Worm (Caenorhabditis elegans) whole organism, L4 larva: Measurements from ENCODE around the gene emb-27.
A peak's percentile ranks its signal among the peaks of the same experiment; 100 is the strongest.

Experiments
- F49E8.2 ChIP-seq: sonication (generic microtip); optimal IDR thresholded peaks from 2 replicates; lab custom pipeline; 2016; ENCODE audit warnings: missing compliant biosample characterization, mild to moderate bottlenecking, missing genetic modification characterization, borderline replicate concordance
- Y105C5A.15 ChIP-seq: fragments of 200-800 bp; sonication (Bioruptor generic); IDR thresholded peaks from 2 replicates; pipeline ENCODE4 v1.3.6; 2022; ENCODE audit warnings: missing genetic modification characterization, missing compliant biosample characterization
- Y48G9A.11 ChIP-seq: fragments of 200-800 bp; sonication (Bioruptor generic); IDR thresholded peaks from 2 replicates; pipeline ENCODE4 v1.3.6; 2022; ENCODE audit warnings: missing genetic modification reagents, missing genetic modification characterization, missing compliant biosample characterization
- aha-1 ChIP-seq: fragments of 150-350 bp; peaks from one replicate; lab custom pipeline; 2014; ENCODE audit warnings: missing biosample characterization, missing genetic modification characterization
- arid-1 ChIP-seq: fragments of 200-800 bp; sonication (Bioruptor generic); conservative IDR thresholded peaks from 2 replicates; pipeline ENCODE4 v1.3.6; 2022; ENCODE audit warnings: missing genetic modification reagents, missing genetic modification characterization, missing compliant biosample characterization
- attf-4 ChIP-seq: sonication (generic microtip); optimal IDR thresholded peaks from 3 replicates; lab custom pipeline; 2017; ENCODE audit warnings: missing biosample characterization, missing genetic modification characterization
- ceh-62 ChIP-seq: sonication (generic microtip); optimal IDR thresholded peaks from 2 replicates; lab custom pipeline; 2017; ENCODE audit warnings: missing biosample characterization, missing genetic modification characterization
- ces-1 ChIP-seq: fragments of 150-350 bp; sonication (generic microtip); optimal IDR thresholded peaks from 4 replicates; lab custom pipeline; 2014; ENCODE audit warnings: missing biosample characterization, missing genetic modification reagents, missing genetic modification characterization
- ctbp-1 ChIP-seq: fragments of 200-800 bp; sonication (Bioruptor generic); IDR thresholded peaks from 2 replicates; pipeline ENCODE4 v1.3.6; 2022; ENCODE audit warnings: missing genetic modification reagents, missing genetic modification characterization, missing compliant biosample characterization
- dmd-9 ChIP-seq: fragments of 200-800 bp; sonication (Bioruptor generic); IDR thresholded peaks from 2 replicates; pipeline ENCODE4 v1.3.6; 2022; ENCODE audit warnings: missing genetic modification reagents, missing genetic modification characterization, missing compliant biosample characterization
- egl-43 ChIP-seq: fragments of 200-800 bp; sonication (Bioruptor generic); IDR thresholded peaks from 2 replicates; pipeline ENCODE4 v1.3.6; 2022; ENCODE audit warnings: missing genetic modification reagents, missing genetic modification characterization, missing compliant biosample characterization
- fkh-10 ChIP-seq: fragments of 150-350 bp; optimal IDR thresholded peaks from 2 replicates; lab custom pipeline; 2014; ENCODE audit warnings: missing biosample characterization, missing genetic modification reagents, missing genetic modification characterization
- hlh-11 ChIP-seq: fragments of 200-800 bp; sonication (Bioruptor generic); optimal IDR thresholded peaks from 2 replicates; lab custom pipeline; 2018; ENCODE audit warnings: mild to moderate bottlenecking, missing genetic modification characterization, missing compliant biosample characterization
- lin-13 ChIP-seq: fragments of 150-350 bp; optimal IDR thresholded peaks from 2 replicates; lab custom pipeline; 2014; ENCODE audit warnings: missing biosample characterization, missing genetic modification reagents, missing genetic modification characterization
- lin-15B ChIP-seq: fragments of 150-350 bp; sonication (generic microtip); optimal IDR thresholded peaks from 3 replicates; lab custom pipeline; 2014; ENCODE audit warnings: missing biosample characterization, missing genetic modification characterization
- lin-38 ChIP-seq: fragments of 200-800 bp; sonication (Bioruptor generic); IDR thresholded peaks from 2 replicates; pipeline ENCODE4 v1.3.6; 2022; ENCODE audit warnings: missing genetic modification reagents, missing genetic modification characterization, missing compliant biosample characterization
- lir-3 ChIP-seq: sonication (generic microtip); optimal IDR thresholded peaks from 2 replicates; lab custom pipeline; 2016; ENCODE audit warnings: mild to moderate bottlenecking, missing genetic modification characterization, missing compliant biosample characterization
- lsy-2 ChIP-seq, 2 experiments: fragments of 150-350 bp in 1 of 2; sonication (generic microtip) in 1 of 2; optimal IDR thresholded peaks; 2 replicates each; lab custom pipeline; 2014 to 2017; ENCODE audit warnings: missing biosample characterization in 2 of 2, missing genetic modification characterization in 2 of 2
- mxl-2 ChIP-seq: fragments of 200-800 bp; sonication (Bioruptor generic); conservative IDR thresholded peaks from 2 replicates; pipeline ENCODE4 v1.3.6; 2022; ENCODE audit warnings: missing genetic modification reagents, missing genetic modification characterization, missing compliant biosample characterization
- nhr-10 ChIP-seq: fragments of 150-350 bp; optimal IDR thresholded peaks from 2 replicates; lab custom pipeline; 2014; ENCODE audit warnings: missing biosample characterization, missing genetic modification characterization
- nhr-102 ChIP-seq: sonication (generic microtip); optimal IDR thresholded peaks from 2 replicates; lab custom pipeline; 2016; ENCODE audit warnings: mild to moderate bottlenecking, missing genetic modification characterization, moderate library complexity, missing compliant biosample characterization
- nhr-28 ChIP-seq: fragments of 150-350 bp; optimal IDR thresholded peaks from 2 replicates; lab custom pipeline; 2014; ENCODE audit warnings: missing biosample characterization, missing genetic modification characterization
- nhr-41 ChIP-seq: fragments of 200-800 bp; sonication (Bioruptor generic); IDR thresholded peaks from 2 replicates; pipeline ENCODE4 v1.3.6; 2022; ENCODE audit warnings: missing genetic modification reagents, missing genetic modification characterization, missing compliant biosample characterization
- nhr-76 ChIP-seq: fragments of 150-350 bp; optimal IDR thresholded peaks from 2 replicates; lab custom pipeline; 2014; ENCODE audit warnings: missing biosample characterization, missing genetic modification characterization
- pqm-1 ChIP-seq: sonication (generic microtip); optimal IDR thresholded peaks from 2 replicates; lab custom pipeline; 2017; ENCODE audit warnings: missing biosample characterization, missing genetic modification characterization
- sdz-12 ChIP-seq: fragments of 200-800 bp; sonication (Bioruptor generic); optimal IDR thresholded peaks from 2 replicates; lab custom pipeline; 2018; ENCODE audit warnings: mild to moderate bottlenecking, missing genetic modification characterization, missing compliant biosample characterization
- unc-62 ChIP-seq, 3 experiments: fragments of 150-350 bp in 1 of 3; sonication (generic microtip); optimal IDR thresholded peaks in 2 of 3; peaks in 1 of 3; 1 replicate in 1 of 3; 2 replicates in 2 of 3; lab custom pipeline; 2014 to 2017; ENCODE audit warnings: missing biosample characterization in 3 of 3, missing genetic modification characterization in 3 of 3, missing genetic modification reagents in 3 of 3, missing genotype in 1 of 3
- zag-1 ChIP-seq: fragments of 150-350 bp; optimal IDR thresholded peaks from 2 replicates; lab custom pipeline; 2014; ENCODE audit warnings: missing biosample characterization, missing genetic modification characterization
- zfp-3 ChIP-seq: fragments of 200-800 bp; sonication (Bioruptor generic); conservative IDR thresholded peaks from 2 replicates; pipeline ENCODE4 v1.3.6; 2022; ENCODE audit warnings: missing genetic modification reagents, missing genetic modification characterization, missing compliant biosample characterization
- zip-11 ChIP-seq: fragments of 200-800 bp; sonication (Bioruptor generic); IDR thresholded peaks from 2 replicates; pipeline ENCODE4 v1.3.6; 2022; ENCODE audit warnings: missing genetic modification characterization, missing compliant biosample characterization
- zip-2 ChIP-seq: fragments of 150-350 bp; optimal IDR thresholded peaks from 2 replicates; lab custom pipeline; 2014; ENCODE audit warnings: missing biosample characterization, missing genetic modification characterization

emb-27 gene

ce11 chrII:8204039-8204438 lies 42.1 kb upstream of the emb-27 start, which contains the start of gene col-76:
col-76 (plus strand) TSS chrII:8204339.
- no peak for TF ChIP-seq ctbp-1 (GFP tag; lab: Robert Waterston, UW)
- TF ChIP-seq fkh-10 (GFP tag; lab: Kevin White, UChicago) = no peak
- no peak for TF ChIP-seq ceh-62 (tag; lab: Kevin White, UChicago)
- no peak for TF ChIP-seq attf-4 (tag; lab: Kevin White, UChicago)
- TF ChIP-seq ces-1 (GFP tag; lab: Kevin White, UChicago) = no peak
- TF ChIP-seq pqm-1 (tag; lab: Kevin White, UChicago) = no peak
- TF ChIP-seq mxl-2 (GFP tag; lab: Robert Waterston, UW) = no peak
- TF ChIP-seq zip-11 = no peak
- TF ChIP-seq egl-43 = no peak
- TF ChIP-seq zfp-3 (GFP tag; lab: Robert Waterston, UW) = no peak
- no peak for TF ChIP-seq Y105C5A.15 (GFP tag; lab: Robert Waterston, UW)
- no peak for TF ChIP-seq hlh-11
- no peak for TF ChIP-seq nhr-41
- no peak for TF ChIP-seq nhr-28
- TF ChIP-seq arid-1 (GFP tag; lab: Robert Waterston, UW) = no peak
- no peak for TF ChIP-seq zag-1
- TF ChIP-seq dmd-9 (GFP tag; lab: Robert Waterston, UW) = no peak
- TF ChIP-seq F49E8.2 (tag; lab: Kevin White, UChicago) = no peak

ce11 chrII:8199803-8200202 lies 37.8 kb upstream of the emb-27 start:
- no peak for TF ChIP-seq zip-2 (tag; lab: Kevin White, UChicago)
- TF ChIP-seq aha-1 = peak; percentile 78

ce11 chrII:8198503-8198902 lies 36.5 kb upstream of the emb-27 start, which contains the start of gene qua-1:
qua-1 (plus strand) TSS chrII:8198803.
- TF ChIP-seq aha-1 (no peak), nhr-10 (tag; lab: Kevin White, UChicago) (no peak), lin-13 (GFP tag; lab: Kevin White, UChicago) (no peak), nhr-41 (no peak), nhr-102 (no peak)
- TF ChIP-seq, all 104 proteins: peak for 0

- peak in 1 of 2 experiments; percentile 49 for TF ChIP-seq unc-62 (GFP tag; optimal IDR thresholded peaks at IDR 0.05 in 1 of 2; lab: Kevin White, UChicago)
- TF ChIP-seq unc-62 (tag; optimal IDR thresholded peaks at IDR 0.05; lab: Kevin White, UChicago) = no peak
- no peak for TF ChIP-seq ctbp-1 (GFP tag; lab: Robert Waterston, UW)
- TF ChIP-seq, all 104 proteins: peak for 1
Observed at ce11 chrII:8193922-8194321, 32.0 kb upstream of the emb-27 start.

- TF ChIP-seq lsy-2 (tag; optimal IDR thresholded peaks at IDR 0.05; lab: Kevin White, UChicago) (no peak), nhr-76 (tag; lab: Kevin White, UChicago) (no peak), sdz-12 (no peak), lin-13 (GFP tag; lab: Kevin White, UChicago) (no peak), Y48G9A.11 (no peak), lir-3 (tag; lab: Kevin White, UChicago) (no peak), lin-15B (tag; lab: Kevin White, UChicago) (no peak)
Observed at ce11 chrII:8193126-8193525, 31.2 kb upstream of the emb-27 start, which contains the start of gene T05C12.9. T05C12.9 (minus strand) TSS chrII:8193226.

- no peak for TF ChIP-seq lin-38 (GFP tag; lab: Robert Waterston, UW)
Observed at ce11 chrII:8190455-8190854, 28.5 kb upstream of the emb-27 start, which contains the start of gene T05C12.8. T05C12.8 (minus strand) TSS chrII:8190555.
